Fruit fly (Drosophila melanogaster): ENCODE measurements around the gene psh.
A peak's percentile ranks its signal among the peaks of the same experiment; 100 is the strongest.

The psh gene

DNA sequence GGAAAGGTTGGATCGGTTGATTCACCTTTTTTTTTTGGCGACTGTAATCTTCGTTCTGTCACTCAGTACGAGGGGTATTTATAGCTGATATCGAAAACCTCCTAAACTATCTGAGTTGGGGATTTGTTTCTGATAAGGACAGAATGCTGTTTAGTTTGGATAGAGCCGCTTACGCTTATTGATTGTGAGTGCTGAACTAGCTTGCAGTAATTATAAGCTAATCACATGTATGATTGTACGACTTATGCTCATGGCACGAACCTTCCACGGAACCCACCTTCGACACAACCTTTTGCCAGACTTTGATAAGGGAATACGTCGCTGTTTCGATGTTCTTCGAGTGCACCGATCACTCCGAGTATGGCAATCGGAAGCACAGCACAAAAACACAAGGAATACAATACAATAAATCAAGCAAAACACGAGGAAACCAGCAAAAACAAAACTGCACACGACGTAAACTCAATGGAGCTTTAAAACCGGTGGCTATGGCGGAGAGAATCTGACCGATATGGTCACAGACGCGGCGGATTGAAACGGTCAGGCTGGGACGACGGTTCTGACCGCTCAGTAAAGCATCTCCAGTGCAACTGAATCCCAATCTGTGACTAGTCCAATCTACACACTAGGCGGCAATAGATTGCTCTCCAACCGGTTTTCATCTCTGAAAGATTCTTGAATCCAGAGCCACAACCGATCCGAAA is at the start of gene psh:
Gene psh (minus strand): TSS at position 566 of the 704 bp plus-strand sequence.
- no peak for TF ChIP-seq EcR (GFP tag; optimal IDR thresholded peaks at IDR 0.05)

DNA sequence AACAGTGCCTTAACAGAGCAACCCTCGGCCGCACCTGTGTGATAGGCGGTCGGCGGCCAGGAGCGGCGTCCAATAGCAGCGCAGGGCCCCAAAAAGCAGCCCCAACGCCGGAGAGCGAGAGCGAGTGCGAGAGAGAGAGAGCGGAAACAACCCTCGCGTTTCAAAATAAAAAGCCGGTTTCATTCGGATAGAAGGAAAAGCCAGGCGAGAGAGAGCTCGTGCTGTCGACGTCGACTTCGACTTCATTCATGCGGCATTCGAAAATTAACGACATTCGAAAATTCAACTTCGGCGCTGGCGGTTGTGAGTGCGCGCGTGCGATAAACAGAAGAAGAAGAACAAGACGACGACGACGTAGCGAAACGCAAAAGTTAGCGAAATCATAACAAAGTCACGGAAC is 47.7 kb upstream of the psh start:
- no peak for TF ChIP-seq pan (optimal IDR thresholded peaks at IDR 0.05)
- TF ChIP-seq CG8478 (optimal IDR thresholded peaks at IDR 0.05): no peak
- no peak for TF ChIP-seq usp (GFP tag; optimal IDR thresholded peaks at IDR 0.05)
- peak; percentile 80 for TF ChIP-seq Dll (optimal IDR thresholded peaks at IDR 0.05)
- TF ChIP-seq psq (optimal IDR thresholded peaks at IDR 0.05): no peak
- no peak for TF ChIP-seq EcR (GFP tag; optimal IDR thresholded peaks at IDR 0.05)

DNA sequence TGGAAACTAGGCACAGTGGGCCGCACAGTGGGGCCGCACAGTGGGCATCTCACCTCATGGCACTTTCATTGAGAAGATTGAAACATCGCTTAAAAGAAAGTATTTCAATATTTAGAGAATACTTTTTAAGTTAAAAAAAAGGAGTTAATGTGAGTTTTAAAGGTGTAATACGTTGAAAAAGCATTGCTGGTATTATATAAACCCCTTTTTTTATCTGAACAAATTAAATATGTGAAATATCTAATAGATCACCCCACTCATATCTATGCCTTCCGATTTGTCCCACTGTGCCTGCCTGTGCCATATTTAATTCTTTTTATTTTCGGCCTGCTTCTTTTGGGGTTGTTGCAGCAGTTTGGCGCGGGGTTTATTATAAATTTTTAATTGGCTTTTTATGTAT is 46.6 kb upstream of the psh start:
- no peak for TF ChIP-seq usp (GFP tag; optimal IDR thresholded peaks at IDR 0.05)
- TF ChIP-seq Dll (optimal IDR thresholded peaks at IDR 0.05): no peak
- no peak for TF ChIP-seq pan (optimal IDR thresholded peaks at IDR 0.05)
- no peak for TF ChIP-seq EcR (GFP tag; optimal IDR thresholded peaks at IDR 0.05)
- no peak for TF ChIP-seq psq (optimal IDR thresholded peaks at IDR 0.05)

DNA sequence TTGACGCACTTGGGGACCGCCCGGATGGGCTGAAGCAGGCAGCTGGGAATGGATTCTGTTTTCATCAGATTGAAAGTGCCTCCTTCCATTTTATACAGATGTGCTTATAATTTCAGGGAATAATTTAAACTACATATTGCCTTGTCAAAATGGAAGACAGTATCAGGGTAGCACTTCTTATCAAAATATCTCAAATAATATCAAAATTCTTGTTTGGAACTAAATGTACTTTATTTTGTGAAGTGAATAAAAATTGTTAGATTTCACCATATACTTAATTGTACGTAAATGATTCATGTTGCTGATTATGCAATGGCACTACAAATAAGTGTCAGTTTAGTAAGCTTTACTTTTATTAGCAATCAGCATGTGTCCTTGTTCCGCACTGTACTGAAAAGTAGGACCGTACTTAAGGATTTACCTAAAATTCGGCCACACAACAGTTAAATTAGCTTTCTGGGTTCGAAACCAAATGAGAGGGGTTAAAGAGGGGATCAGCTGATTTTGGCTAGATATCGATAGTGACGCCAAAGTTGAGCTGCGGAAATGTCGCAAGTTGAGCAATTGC is 41.5 kb upstream of the psh start, which contains the start of the genes CG15042 and CG15047:
Gene CG15042 (minus strand): TSS at position 101 of the 568 bp plus-strand sequence.
Gene CG15047 (plus strand): TSS at position 518 of the 568 bp plus-strand sequence.
- TF ChIP-seq usp (GFP tag; optimal IDR thresholded peaks at IDR 0.05) (no peak), pan (optimal IDR thresholded peaks at IDR 0.05) (no peak), Dll (optimal IDR thresholded peaks at IDR 0.05) (no peak), EcR (GFP tag; optimal IDR thresholded peaks at IDR 0.05) (no peak), CG8478 (optimal IDR thresholded peaks at IDR 0.05) (no peak), psq (optimal IDR thresholded peaks at IDR 0.05) (no peak)

DNA sequence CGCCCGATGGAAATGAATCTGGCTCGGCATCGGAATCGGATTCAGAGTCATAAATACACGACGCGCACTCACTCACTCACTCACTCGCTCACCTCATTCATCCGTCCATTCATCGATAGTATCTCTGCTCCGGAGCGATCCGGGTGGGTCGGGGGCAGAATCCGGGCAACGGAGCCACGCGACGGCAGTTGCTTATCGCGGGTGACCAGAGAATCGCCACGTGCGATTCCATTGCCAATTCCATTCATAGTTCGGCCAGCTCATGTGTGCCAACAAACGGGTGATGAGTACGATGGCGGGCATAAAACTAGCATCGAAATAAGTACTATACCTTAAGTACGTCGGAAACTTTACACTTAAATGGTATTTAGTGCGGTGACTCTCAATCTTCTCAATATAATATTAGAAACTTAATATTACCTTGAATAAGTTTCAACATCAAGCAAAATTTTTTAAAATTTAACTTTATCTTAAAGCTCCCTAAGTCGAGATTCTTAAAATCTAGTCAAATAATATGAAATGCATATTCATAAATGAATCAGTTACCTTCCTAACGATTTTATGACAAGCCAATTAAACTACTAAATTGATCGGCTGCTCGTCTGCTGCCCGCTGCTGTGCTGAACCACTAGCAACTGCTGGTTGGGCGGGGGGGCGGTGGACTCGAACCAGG is 38.0 kb upstream of the psh start:
- TF ChIP-seq psq (optimal IDR thresholded peaks at IDR 0.05): no peak
- no peak for TF ChIP-seq EcR (GFP tag; optimal IDR thresholded peaks at IDR 0.05)
- TF ChIP-seq Dll (optimal IDR thresholded peaks at IDR 0.05): no peak
- no peak for TF ChIP-seq CG8478 (optimal IDR thresholded peaks at IDR 0.05)
- TF ChIP-seq pan (optimal IDR thresholded peaks at IDR 0.05): no peak
- no peak for TF ChIP-seq usp (GFP tag; optimal IDR thresholded peaks at IDR 0.05)

DNA sequence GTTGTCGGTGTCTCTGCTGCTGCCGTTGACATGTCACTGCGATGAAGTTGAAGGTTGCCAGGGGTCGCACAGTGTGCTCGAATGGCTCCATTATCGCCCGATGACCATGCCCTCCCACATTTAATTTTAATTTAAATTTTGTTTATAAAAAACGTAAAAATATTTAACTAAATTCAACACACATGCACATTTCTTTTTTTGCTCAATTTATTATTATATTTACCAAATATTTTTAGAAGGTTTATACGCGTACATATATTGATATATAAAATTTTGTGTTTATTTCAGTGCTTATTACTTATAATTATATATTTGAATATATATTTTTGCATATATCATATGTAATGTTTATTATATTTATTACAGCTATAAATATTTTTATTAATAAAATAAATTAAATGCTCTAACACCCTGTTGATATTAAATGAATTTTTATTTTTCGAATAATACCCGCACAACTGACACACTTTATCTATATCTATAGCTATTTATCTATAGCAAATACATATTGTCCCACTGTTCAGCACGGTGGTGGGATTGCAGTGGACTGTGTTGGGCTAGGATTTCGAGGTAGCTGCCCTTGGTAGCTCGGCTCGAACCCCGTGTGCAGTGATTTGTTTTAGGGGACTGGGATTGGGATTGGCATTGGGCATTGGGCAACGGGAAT is 36.6 kb upstream of the psh start:
- TF ChIP-seq usp (GFP tag; optimal IDR thresholded peaks at IDR 0.05): no peak
- no peak for TF ChIP-seq pan (optimal IDR thresholded peaks at IDR 0.05)
- TF ChIP-seq psq (optimal IDR thresholded peaks at IDR 0.05): no peak
- no peak for TF ChIP-seq EcR (GFP tag; optimal IDR thresholded peaks at IDR 0.05)
- TF ChIP-seq CG8478 (optimal IDR thresholded peaks at IDR 0.05): no peak
- TF ChIP-seq Dll (optimal IDR thresholded peaks at IDR 0.05): no peak

DNA sequence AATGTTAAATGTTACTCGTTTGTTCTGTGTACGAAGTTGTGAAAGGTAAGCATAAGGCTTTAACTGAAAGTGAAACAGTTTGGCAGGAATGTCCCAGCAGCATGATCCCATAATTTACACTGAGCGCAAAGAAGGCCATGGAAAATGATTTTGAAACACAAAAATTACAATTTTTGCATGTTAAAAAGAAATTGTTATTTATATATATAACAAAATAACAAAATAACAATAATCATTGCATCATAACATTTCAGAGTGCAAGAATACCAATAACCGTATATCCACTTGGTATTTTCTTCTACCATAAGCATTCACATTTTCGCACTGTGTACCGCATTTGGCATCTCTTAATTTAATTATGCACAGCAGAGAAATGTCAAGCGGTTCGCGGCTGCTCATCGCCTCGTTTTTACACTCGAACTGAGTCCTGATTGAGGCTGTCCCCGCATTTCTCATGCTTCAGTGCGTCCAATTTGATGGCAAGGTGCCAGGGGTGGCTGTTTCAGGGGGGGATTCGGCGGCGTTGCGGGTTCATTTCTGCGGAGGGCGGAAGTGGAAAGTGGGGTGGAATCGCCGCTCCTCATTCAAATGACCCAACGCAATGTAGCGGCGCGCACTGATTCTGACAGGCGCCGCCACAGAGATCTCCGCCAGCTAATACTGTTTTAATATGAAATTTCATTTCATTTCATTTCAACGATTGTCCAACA is 35.8 kb upstream of the psh start, which contains the start of gene CG6481:
Gene CG6481 (minus strand): TSS at position 51 of the 710 bp plus-strand sequence.
- TF ChIP-seq psq (optimal IDR thresholded peaks at IDR 0.05) (no peak), pan (optimal IDR thresholded peaks at IDR 0.05) (no peak), EcR (GFP tag; optimal IDR thresholded peaks at IDR 0.05) (no peak), usp (GFP tag; optimal IDR thresholded peaks at IDR 0.05) (no peak), CG8478 (optimal IDR thresholded peaks at IDR 0.05) (no peak), Dll (optimal IDR thresholded peaks at IDR 0.05) (no peak)

DNA sequence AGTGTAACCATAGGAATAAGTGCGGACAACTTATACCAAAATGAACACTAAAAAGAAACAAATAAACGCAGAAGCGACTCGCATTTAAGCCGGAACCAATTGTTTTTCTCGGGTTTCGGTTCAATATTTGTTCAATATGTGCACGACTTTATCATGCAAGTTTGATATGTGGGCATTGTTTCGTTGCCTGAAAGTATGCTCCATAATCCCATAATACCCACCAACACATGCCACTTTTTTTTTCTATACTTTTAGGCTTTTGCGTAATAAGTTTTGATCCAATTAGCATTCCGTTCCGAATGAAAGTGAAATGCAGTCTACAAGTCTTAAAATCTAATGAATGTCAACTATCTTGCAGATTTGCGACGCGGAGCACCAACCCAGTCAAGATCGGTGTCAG is 33.6 kb upstream of the psh start:
- TF ChIP-seq CG8478 (optimal IDR thresholded peaks at IDR 0.05): no peak
- TF ChIP-seq pan (optimal IDR thresholded peaks at IDR 0.05): no peak
- TF ChIP-seq Dll (optimal IDR thresholded peaks at IDR 0.05): no peak
- no peak for TF ChIP-seq psq (optimal IDR thresholded peaks at IDR 0.05)
- no peak for TF ChIP-seq usp (GFP tag; optimal IDR thresholded peaks at IDR 0.05)
- no peak for TF ChIP-seq EcR (GFP tag; optimal IDR thresholded peaks at IDR 0.05)

DNA sequence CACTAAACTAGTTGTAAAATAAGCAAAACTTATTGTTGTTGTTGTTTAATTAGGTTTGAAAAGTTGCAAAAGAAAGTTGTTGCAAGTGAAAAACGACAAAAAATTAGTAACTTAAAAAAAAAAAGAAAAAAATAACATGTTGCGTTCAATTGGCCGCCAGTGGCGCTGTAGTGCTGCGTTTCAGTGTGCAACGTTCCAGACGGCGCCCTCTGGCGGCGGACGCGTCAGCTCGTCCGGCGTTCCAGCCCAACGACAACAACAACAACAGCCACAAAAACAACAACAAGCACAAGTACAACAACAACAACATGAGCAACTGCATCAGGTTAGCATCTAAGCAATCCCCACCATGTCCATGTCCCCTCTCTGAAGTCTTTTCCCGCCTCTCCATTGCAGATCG is 30.7 kb upstream of the psh start:
- no peak for TF ChIP-seq EcR (GFP tag; optimal IDR thresholded peaks at IDR 0.05)
- no peak for TF ChIP-seq CG8478 (optimal IDR thresholded peaks at IDR 0.05)
- no peak for TF ChIP-seq Dll (optimal IDR thresholded peaks at IDR 0.05)
- no peak for TF ChIP-seq psq (optimal IDR thresholded peaks at IDR 0.05)
- no peak for TF ChIP-seq pan (optimal IDR thresholded peaks at IDR 0.05)
- TF ChIP-seq usp (GFP tag; optimal IDR thresholded peaks at IDR 0.05): no peak

DNA sequence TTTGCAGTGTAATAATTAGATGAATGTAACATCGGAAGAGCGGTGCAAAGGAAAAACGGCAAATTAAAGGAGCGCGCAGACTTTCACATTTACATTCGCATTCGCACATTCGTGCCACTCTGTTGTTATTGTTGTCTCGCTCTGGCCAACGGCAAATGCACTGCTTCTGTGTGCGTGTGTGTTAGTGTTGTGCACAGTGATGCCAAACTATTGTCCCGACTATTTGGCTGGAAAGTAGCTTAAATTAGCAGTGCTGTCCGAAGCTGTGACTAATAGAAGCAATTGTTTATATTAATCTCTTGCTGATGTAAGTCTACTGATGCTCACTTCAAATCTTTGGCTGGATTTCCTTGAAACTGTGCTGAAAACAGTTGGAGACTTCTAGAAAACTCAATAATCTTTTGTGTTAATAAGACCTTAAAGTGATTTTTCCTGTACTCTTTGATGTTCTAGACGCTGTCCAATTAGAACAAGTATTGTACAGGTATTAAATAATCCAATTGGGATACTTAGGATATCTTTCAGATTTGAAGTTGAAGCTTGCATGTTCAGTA is 29.3 kb upstream of the psh start:
- no peak for TF ChIP-seq usp (GFP tag; optimal IDR thresholded peaks at IDR 0.05)
- no peak for TF ChIP-seq CG8478 (optimal IDR thresholded peaks at IDR 0.05)
- TF ChIP-seq Dll (optimal IDR thresholded peaks at IDR 0.05): no peak
- no peak for TF ChIP-seq psq (optimal IDR thresholded peaks at IDR 0.05)
- no peak for TF ChIP-seq EcR (GFP tag; optimal IDR thresholded peaks at IDR 0.05)

Data from whole organism.